3 fruit fly cellular contexts compared by ENCODE assay signal in the genomic region with DNA sequence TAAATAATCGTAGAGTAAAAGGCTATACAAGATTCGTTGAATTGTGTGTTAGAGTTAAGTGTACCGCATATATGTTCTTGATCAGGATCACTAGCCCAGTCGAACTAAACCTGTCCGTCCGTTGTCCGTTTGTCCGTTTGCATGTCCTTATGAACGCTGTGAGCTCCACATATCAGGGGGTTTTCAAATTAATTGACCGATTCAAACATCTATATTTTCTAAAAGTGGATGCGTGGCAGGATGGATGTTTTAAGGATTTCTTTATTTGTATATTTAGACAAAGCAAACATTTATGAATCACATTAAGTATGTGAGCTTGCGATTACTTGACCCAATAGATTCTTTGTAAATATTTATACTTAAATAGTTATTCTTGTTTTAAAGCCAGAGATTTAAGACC.
TF ChIP-seq lines count a peak whose summit lies in the region.

No protein-coding gene starts in this region.

TF ChIP-seq in whole organism, prepupa, 60 proteins besides CTCF, POLR2A, EP300 and RAD21:
- TF ChIP-seq acj6 (GFP tag; optimal IDR thresholded peaks at IDR 0.05; lab: Kevin White, UChicago): peak; percentile 23
- TF ChIP-seq OdsH (GFP tag; optimal IDR thresholded peaks at IDR 0.05; lab: Kevin White, UChicago): peak; percentile 20
- TF ChIP-seq net (GFP tag; optimal IDR thresholded peaks at IDR 0.05; lab: Kevin White, UChicago): peak; percentile 9
- TF ChIP-seq CG1621 (tag; optimal IDR thresholded peaks at IDR 0.05; lab: Kevin White, UChicago): no peak
- no peak for TF ChIP-seq Hr38 (GFP tag; optimal IDR thresholded peaks at IDR 0.05; lab: Kevin White, UChicago)
- TF ChIP-seq salr (GFP tag; optimal IDR thresholded peaks at IDR 0.05; lab: Kevin White, UChicago): peak in 1 of 2 experiments; percentile 56
- peak; percentile 64 for TF ChIP-seq svp (GFP tag; lab: Kevin White, UChicago)
- TF ChIP-seq lz (GFP tag; optimal IDR thresholded peaks at IDR 0.05; lab: Kevin White, UChicago): peak; percentile 27
- no peak for TF ChIP-seq dac (GFP tag; optimal IDR thresholded peaks at IDR 0.05; lab: Kevin White, UChicago)
- TF ChIP-seq Hr4 (GFP tag; optimal IDR thresholded peaks at IDR 0.05; lab: Kevin White, UChicago): peak; percentile 51
- no peak for TF ChIP-seq CG9139 (GFP tag; optimal IDR thresholded peaks at IDR 0.05; lab: Kevin White, UChicago)
- TF ChIP-seq Met (GFP tag; optimal IDR thresholded peaks at IDR 0.05; lab: Kevin White, UChicago): peak; percentile 46
- peak; percentile 82 for TF ChIP-seq Eip78C (GFP tag; lab: Kevin White, UChicago)
- no peak for TF ChIP-seq eg (GFP tag; IDR thresholded peaks at IDR 0.05; lab: Robert Waterston, UW)
- TF ChIP-seq CG32006 (GFP tag; optimal IDR thresholded peaks at IDR 0.05; lab: Kevin White, UChicago): peak; percentile 66
- peak; percentile 57 for TF ChIP-seq esn (GFP tag; optimal IDR thresholded peaks at IDR 0.05; lab: Kevin White, UChicago)
- TF ChIP-seq topi (GFP tag; optimal IDR thresholded peaks at IDR 0.05; lab: Kevin White, UChicago): peak; percentile 10
- no peak for TF ChIP-seq CG3919 (GFP tag; optimal IDR thresholded peaks at IDR 0.05; lab: Kevin White, UChicago)
- TF ChIP-seq pdm3 (GFP tag; optimal IDR thresholded peaks at IDR 0.05; lab: Kevin White, UChicago): peak; percentile 34
- TF ChIP-seq fd59A (GFP tag; optimal IDR thresholded peaks at IDR 0.05; lab: Kevin White, UChicago): peak; percentile 31
- TF ChIP-seq CG10631 (GFP tag; optimal IDR thresholded peaks at IDR 0.05; lab: Kevin White, UChicago): peak; percentile 19
- TF ChIP-seq Smox (GFP tag; optimal IDR thresholded peaks at IDR 0.05; lab: Kevin White, UChicago): peak; percentile 17
- TF ChIP-seq CG4318 (GFP tag; optimal IDR thresholded peaks at IDR 0.05; lab: Kevin White, UChicago): peak; percentile 1
TF ChIP-seq in whole organism, prepupa: peak in this region for 17.

TF ChIP-seq in whole organism, pupa, 21 proteins besides CTCF, POLR2A, EP300 and RAD21:
- no peak for TF ChIP-seq CG10348 (GFP tag; IDR thresholded peaks at IDR 0.05; lab: Robert Waterston, UW)
- peak; percentile 36 for TF ChIP-seq CG14655 (GFP tag; optimal IDR thresholded peaks at IDR 0.05; lab: Kevin White, UChicago)

TF ChIP-seq in whole organism, wandering third instar larva, 38 proteins besides CTCF, POLR2A, EP300 and RAD21:
- peak; percentile 0 for TF ChIP-seq woc (GFP tag; optimal IDR thresholded peaks at IDR 0.05; lab: Kevin White, UChicago)
- no peak for TF ChIP-seq Abd-B (GFP tag; optimal IDR thresholded peaks at IDR 0.05; lab: Kevin White, UChicago)
- TF ChIP-seq ey (GFP tag; optimal IDR thresholded peaks at IDR 0.05; lab: Kevin White, UChicago): no peak
- no peak for TF ChIP-seq HLH106 (tag; optimal IDR thresholded peaks at IDR 0.05; lab: Kevin White, UChicago)
- no peak for TF ChIP-seq Jra (GFP tag; optimal IDR thresholded peaks at IDR 0.05; lab: Kevin White, UChicago)
- TF ChIP-seq brk (GFP tag; optimal IDR thresholded peaks at IDR 0.05; lab: Kevin White, UChicago): no peak
- TF ChIP-seq jim (GFP tag; optimal IDR thresholded peaks at IDR 0.05; lab: Kevin White, UChicago): no peak

Comparison
In these comparisons a context has a peak if more than half of its experiments do, and no peak if none do; other contexts are left out.
1. Of the 1 proteins assayed by ChIP-seq in both whole organism, prepupa and whole organism, wandering third instar larva: peak only in whole organism, prepupa: OdsH; only in whole organism, wandering third instar larva: none; in both: none; in neither: 0.